Fruit fly (Drosophila melanogaster) whole organism, embryonic: ENCODE results near the gene CG18063.

ENCODE experiments used
- CG14710 ChIP-seq: fragments of 200-800 bp; sonication (Bioruptor generic); optimal IDR thresholded peaks from 3 replicates; lab custom pipeline; 2019; ENCODE audit warnings: missing biosample characterization, mild to moderate bottlenecking, missing genetic modification characterization, moderate library complexity
- CG14965 ChIP-seq: fragments of 200-800 bp; sonication (Bioruptor generic); optimal IDR thresholded peaks from 2 replicates; lab custom pipeline; 2016; ENCODE audit warnings: missing biosample characterization, missing genetic modification characterization, borderline replicate concordance
- CG15269 ChIP-seq: fragments of 200-800 bp; sonication (Bioruptor generic); optimal IDR thresholded peaks from 2 replicates; lab custom pipeline; 2018; ENCODE audit warnings: missing biosample characterization, mild to moderate bottlenecking, missing genetic modification characterization, moderate library complexity
- CG1602 ChIP-seq: fragments of 200-800 bp; sonication (Bioruptor generic); optimal IDR thresholded peaks from 3 replicates; lab custom pipeline; 2016; ENCODE audit warnings: missing biosample characterization, missing genetic modification characterization
- CG16779 ChIP-seq: fragments of 200-800 bp; sonication (Bioruptor generic); IDR thresholded peaks from 2 replicates; pipeline ENCODE4 v1.3.6; 2022; ENCODE audit warnings: missing biosample characterization, missing genetic modification characterization
- CG17361 ChIP-seq: fragments of 200-800 bp; sonication (Bioruptor generic); IDR thresholded peaks from 3 replicates; pipeline ENCODE4 v1.3.6; 2022; ENCODE audit warnings: missing biosample characterization, missing genetic modification characterization
- CG1792 ChIP-seq: fragments of 200-800 bp; sonication (Bioruptor generic); optimal IDR thresholded peaks from 2 replicates; lab custom pipeline; 2016; ENCODE audit warnings: missing biosample characterization, missing genetic modification characterization
- CG2678 ChIP-seq: fragments of 200-800 bp; sonication (Bioruptor generic); optimal IDR thresholded peaks from 3 replicates; lab custom pipeline; 2019; ENCODE audit warnings: missing biosample characterization, mild to moderate bottlenecking, missing genetic modification characterization, moderate library complexity
- CG6683 ChIP-seq: fragments of 200-800 bp; sonication (Bioruptor generic); optimal IDR thresholded peaks from 2 replicates; lab custom pipeline; 2017; ENCODE audit warnings: missing biosample characterization, mild to moderate bottlenecking, missing genetic modification characterization, missing genetic modification reagents
- CG7556 ChIP-seq: fragments of 200-800 bp; sonication (Bioruptor generic); optimal IDR thresholded peaks from 2 replicates; lab custom pipeline; 2017; ENCODE audit warnings: missing biosample characterization, mild to moderate bottlenecking, missing genetic modification characterization
- CG7745 ChIP-seq: fragments of 200-800 bp; sonication (Bioruptor generic); optimal IDR thresholded peaks from 2 replicates; lab custom pipeline; 2018; ENCODE audit warnings: missing biosample characterization, mild to moderate bottlenecking, missing genetic modification characterization, moderate library complexity
- CG7963 ChIP-seq: fragments of 200-800 bp; sonication (Bioruptor generic); IDR thresholded peaks from 3 replicates; pipeline ENCODE4 v1.3.6; 2022; ENCODE audit warnings: missing biosample characterization, missing genetic modification characterization; ENCODE audit not compliant: partially characterized antibody
- CG8290 ChIP-seq, 3 experiments: fragments of 200-800 bp; sonication (Bioruptor generic); optimal IDR thresholded peaks; 2 replicates each; lab custom pipeline; 2016 to 2019; ENCODE audit warnings: missing biosample characterization in 3 of 3, missing genetic modification characterization in 3 of 3, mild to moderate bottlenecking in 2 of 3, moderate library complexity in 1 of 3
- Dek ChIP-seq: fragments of 200-800 bp; sonication (Bioruptor generic); optimal IDR thresholded peaks from 3 replicates; lab custom pipeline; 2019; ENCODE audit warnings: missing biosample characterization, mild to moderate bottlenecking, missing genetic modification characterization, moderate library complexity
- Dip2 ChIP-seq: fragments of 200-800 bp; sonication (Bioruptor generic); IDR thresholded peaks from 2 replicates; pipeline ENCODE4 v1.3.6; 2022; ENCODE audit warnings: missing biosample characterization, missing genetic modification characterization
- Dll ChIP-seq: fragments of 200-800 bp; sonication (Bioruptor generic); IDR thresholded peaks from 4 replicates; pipeline ENCODE4 v1.3.6; 2022; ENCODE audit warnings: missing biosample characterization, missing genetic modification characterization; ENCODE audit not compliant: partially characterized antibody
- Doc3 ChIP-seq: fragments of 200-800 bp; sonication (Bioruptor generic); IDR thresholded peaks from 3 replicates; pipeline ENCODE4 v1.3.6; 2022; ENCODE audit warnings: missing biosample characterization, missing genetic modification characterization; ENCODE audit not compliant: partially characterized antibody
- Ets65A ChIP-seq: fragments of 200-800 bp; sonication (Bioruptor generic); peaks from one replicate; lab custom pipeline; 2016; ENCODE audit warnings: missing biosample characterization, missing genetic modification characterization
- Ets97D ChIP-seq: fragments of 200-800 bp; sonication (Bioruptor generic); optimal IDR thresholded peaks from 3 replicates; lab custom pipeline; 2016; ENCODE audit warnings: missing biosample characterization, missing genetic modification characterization
- HLH54F ChIP-seq: fragments of 200-800 bp; sonication (Bioruptor generic); optimal IDR thresholded peaks from 3 replicates; lab custom pipeline; 2016; ENCODE audit warnings: missing biosample characterization, missing genetic modification characterization
- Hr3 ChIP-seq: fragments of 200-800 bp; sonication (Bioruptor generic); optimal IDR thresholded peaks from 3 replicates; lab custom pipeline; 2016; ENCODE audit warnings: missing biosample characterization, missing genetic modification characterization
- Jarid2 ChIP-seq: fragments of 200-800 bp; sonication (Bioruptor generic); optimal IDR thresholded peaks from 3 replicates; lab custom pipeline; 2017; ENCODE audit warnings: mild to moderate bottlenecking, missing biosample characterization, missing genetic modification reagents, missing genetic modification characterization
- Lim3 ChIP-seq: fragments of 200-800 bp; sonication (Bioruptor generic); IDR thresholded peaks from 2 replicates; pipeline ENCODE4 v1.3.6; 2022; ENCODE audit warnings: missing biosample characterization, missing genetic modification characterization
- Mad ChIP-seq: fragments of 200-800 bp; sonication (Bioruptor generic); optimal IDR thresholded peaks from 2 replicates; lab custom pipeline; 2016; ENCODE audit warnings: missing biosample characterization, missing genetic modification characterization
- Scr ChIP-seq: fragments of 200-800 bp; sonication (Bioruptor generic); IDR thresholded peaks from 2 replicates; pipeline ENCODE4 v1.3.6; 2022; ENCODE audit warnings: missing biosample characterization, missing genetic modification characterization; ENCODE audit not compliant: partially characterized antibody
- Ssrp ChIP-seq: fragments of 200-800 bp; sonication (Bioruptor generic); optimal IDR thresholded peaks from 2 replicates; lab custom pipeline; 2018; ENCODE audit warnings: missing biosample characterization, mild to moderate bottlenecking, missing genetic modification characterization, moderate library complexity
- Usf ChIP-seq: fragments of 200-800 bp; sonication (Bioruptor generic); optimal IDR thresholded peaks from 2 replicates; lab custom pipeline; 2017; ENCODE audit warnings: missing genotype, missing biosample characterization, missing genetic modification characterization
- ase ChIP-seq: fragments of 200-800 bp; sonication (Bioruptor generic); IDR thresholded peaks from 3 replicates; pipeline ENCODE4 v1.3.6; 2022; ENCODE audit warnings: missing biosample characterization, missing genetic modification characterization
- ash1 ChIP-seq: fragments of 200-800 bp; sonication (Bioruptor generic); optimal IDR thresholded peaks from 2 replicates; lab custom pipeline; 2018; ENCODE audit warnings: missing biosample characterization, mild to moderate bottlenecking, missing genetic modification characterization
- bcd ChIP-seq: fragments of 200-800 bp; sonication (Bioruptor generic); optimal IDR thresholded peaks from 2 replicates; lab custom pipeline; 2017; ENCODE audit warnings: missing biosample characterization, mild to moderate bottlenecking, missing genetic modification characterization
- crc ChIP-seq: fragments of 200-800 bp; sonication (Bioruptor generic); optimal IDR thresholded peaks from 2 replicates; lab custom pipeline; 2016; ENCODE audit warnings: missing biosample characterization, missing genetic modification characterization
- dimm ChIP-seq: fragments of 200-800 bp; sonication (Bioruptor generic); IDR thresholded peaks from 2 replicates; pipeline ENCODE4 v1.3.6; 2022; ENCODE audit warnings: missing biosample characterization, missing genetic modification characterization
- ems ChIP-seq: fragments of 200-800 bp; sonication (Bioruptor generic); optimal IDR thresholded peaks from 3 replicates; lab custom pipeline; 2016; ENCODE audit warnings: missing biosample characterization, missing genetic modification characterization
- ewg ChIP-seq: fragments of 200-800 bp; sonication (Bioruptor generic); optimal IDR thresholded peaks from 3 replicates; lab custom pipeline; 2017; ENCODE audit warnings: mild to moderate bottlenecking, missing biosample characterization, missing genetic modification reagents, missing genetic modification characterization
- fd3F ChIP-seq: fragments of 200-800 bp; sonication (Bioruptor generic); optimal IDR thresholded peaks from 2 replicates; lab custom pipeline; 2018; ENCODE audit warnings: missing biosample characterization, mild to moderate bottlenecking, missing genetic modification characterization, moderate library complexity
- gcm2 ChIP-seq: fragments of 200-800 bp; sonication (Bioruptor generic); optimal IDR thresholded peaks from 2 replicates; lab custom pipeline; 2016; ENCODE audit warnings: missing biosample characterization, missing genetic modification characterization
- jing ChIP-seq: fragments of 200-800 bp; sonication (Bioruptor generic); optimal IDR thresholded peaks from 2 replicates; lab custom pipeline; 2018; ENCODE audit warnings: missing biosample characterization, mild to moderate bottlenecking, missing genetic modification characterization
- kay ChIP-seq: fragments of 200-800 bp; sonication (Bioruptor generic); optimal IDR thresholded peaks from 2 replicates; lab custom pipeline; 2016; ENCODE audit warnings: missing biosample characterization, missing genetic modification characterization
- knrl ChIP-seq: fragments of 200-800 bp; sonication (Bioruptor generic); IDR thresholded peaks from 3 replicates; pipeline ENCODE4 v1.3.6; 2022; ENCODE audit warnings: missing biosample characterization, missing genetic modification characterization; ENCODE audit not compliant: partially characterized antibody
- nerfin-1 ChIP-seq: fragments of 200-800 bp; sonication (Bioruptor generic); optimal IDR thresholded peaks from 3 replicates; lab custom pipeline; 2019; ENCODE audit warnings: missing biosample characterization, mild to moderate bottlenecking, missing genetic modification characterization, moderate library complexity
- pan ChIP-seq, 4 experiments: fragments of >200 bp in 3 of 4; fragments of 200-800 bp in 1 of 4; sonication (Bioruptor generic) in 1 of 4; optimal IDR thresholded peaks in 3 of 4; IDR thresholded peaks in 1 of 4; 2 replicates each; pipeline versions ENCODE4 v1.3.6 to Lab custom; 2017 to 2022; ENCODE audit warnings: missing biosample characterization in 2 of 4, missing genetic modification characterization in 2 of 4, mixed read lengths in 1 of 4
- pros ChIP-seq: fragments of 200-800 bp; sonication (Bioruptor generic); optimal IDR thresholded peaks from 3 replicates; lab custom pipeline; 2019; ENCODE audit warnings: missing biosample characterization, mild to moderate bottlenecking, missing genetic modification characterization, moderate library complexity
- scrt ChIP-seq: fragments of 200-800 bp; sonication (Bioruptor generic); optimal IDR thresholded peaks from 2 replicates; lab custom pipeline; 2018; ENCODE audit warnings: missing biosample characterization, mild to moderate bottlenecking, missing genetic modification characterization, moderate library complexity
- sob ChIP-seq: fragments of 200-800 bp; sonication (Bioruptor generic); IDR thresholded peaks from 2 replicates; pipeline ENCODE4 v1.3.6; 2022; ENCODE audit warnings: missing biosample characterization, missing genetic modification characterization
- tap ChIP-seq: fragments of 200-800 bp; optimal IDR thresholded peaks from 3 replicates; lab custom pipeline; 2019; ENCODE audit warnings: missing biosample characterization, mild to moderate bottlenecking, missing genetic modification characterization, moderate library complexity
- trem ChIP-seq: fragments of 200-800 bp; optimal IDR thresholded peaks from 3 replicates; lab custom pipeline; 2019; ENCODE audit warnings: missing biosample characterization, mild to moderate bottlenecking, missing genetic modification characterization, moderate library complexity
- z ChIP-seq: fragments of 200-800 bp; sonication (Bioruptor generic); IDR thresholded peaks from 3 replicates; pipeline ENCODE4 v1.3.6; 2022; ENCODE audit warnings: missing biosample characterization, missing genetic modification characterization

Gene CG18063

DNA sequence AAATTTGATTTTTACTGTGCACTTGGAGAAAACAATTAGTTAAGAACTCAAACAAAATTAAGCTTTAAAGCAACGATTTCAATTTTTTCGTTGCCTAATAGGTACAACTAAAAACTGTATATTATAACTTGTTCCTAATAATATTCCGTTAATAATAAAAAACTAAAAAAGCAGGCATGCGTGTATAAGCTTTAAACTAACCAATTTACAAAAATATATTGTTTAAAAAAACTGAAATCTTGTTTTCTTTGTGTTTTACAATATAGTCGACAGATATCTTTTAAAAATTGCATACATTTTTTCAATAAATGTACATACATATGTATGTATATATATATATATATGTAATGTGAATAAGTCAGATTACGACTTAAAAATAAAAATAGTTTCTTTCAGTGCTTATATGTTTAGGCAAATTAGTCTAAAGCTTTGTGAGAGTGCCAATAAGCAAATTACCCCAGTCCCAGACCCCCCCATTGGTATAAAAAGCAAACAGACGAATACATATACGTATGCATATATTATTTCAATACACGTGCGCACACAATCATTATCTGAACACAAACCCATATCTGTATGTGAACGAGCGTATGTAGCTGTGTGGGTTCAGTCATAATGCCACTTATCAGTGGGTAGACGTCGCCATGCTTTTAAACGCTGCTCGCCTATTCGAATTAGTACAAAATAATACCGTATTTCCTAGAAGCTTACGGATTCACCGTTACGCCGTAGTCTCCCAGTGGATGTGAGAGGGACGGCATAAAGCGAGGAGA is 44.6 kb upstream of the CG18063 start (continued):
- TF ChIP-seq Hr3 (GFP tag; lab: Kevin White, UChicago) (peak; percentile 77), z (GFP tag; lab: Robert Waterston, UW) (peak; percentile 74), HLH54F (GFP tag; lab: Kevin White, UChicago) (no peak), CG7556 (peak; percentile 87), Mad (no peak), scrt (GFP tag; lab: Kevin White, UChicago) (peak; percentile 34), CG6683 (GFP tag; lab: Kevin White, UChicago) (no peak), nerfin-1 (tag; lab: Kevin White, UChicago) (peak; percentile 66), pan (optimal IDR thresholded peaks at IDR 0.05; lab: Kevin White, UChicago) (no peak), pan (GFP tag; optimal IDR thresholded peaks at IDR 0.05 in 1 of 2, IDR thresholded peaks at IDR 0.05 in 1 of 2) (peak in 1 of 2 experiments; percentile 31), jing (GFP tag; lab: Kevin White, UChicago) (peak; percentile 2), fd3F (GFP tag; lab: Kevin White, UChicago) (peak; percentile 63), crc (GFP tag; lab: Kevin White, UChicago) (no peak), pros (GFP tag; lab: Kevin White, UChicago) (peak; percentile 31), CG16779 (no peak), Ets97D (no peak), ash1 (GFP tag; lab: Kevin White, UChicago) (no peak), Jarid2 (GFP tag; lab: Kevin White, UChicago) (peak; percentile 54), ewg (GFP tag; lab: Kevin White, UChicago) (peak; percentile 62), CG8290 (GFP tag; optimal IDR thresholded peaks at IDR 0.05; lab: Kevin White, UChicago) (no peak), CG8290 (tag; optimal IDR thresholded peaks at IDR 0.05; lab: Kevin White, UChicago) (peak in 1 of 2 experiments; percentile 84), CG15269 (tag; lab: Kevin White, UChicago) (peak; percentile 83), bcd (GFP tag; lab: Kevin White, UChicago) (peak; percentile 74), Dip2 (GFP tag; lab: Robert Waterston, UW) (no peak), ase (GFP tag; lab: Robert Waterston, UW) (peak; percentile 34; the same call in 1 of the 3 replicates), kay (no peak), CG1792 (GFP tag; lab: Kevin White, UChicago) (no peak), Dll (GFP tag; lab: Robert Waterston, UW) (no peak), knrl (GFP tag; lab: Robert Waterston, UW) (no peak), dimm (no peak), Usf (peak; percentile 64), gcm2 (GFP tag; lab: Kevin White, UChicago) (no peak), CG14965 (GFP tag; lab: Kevin White, UChicago) (no peak), sob (GFP tag; lab: Robert Waterston, UW) (no peak), Dek (peak; percentile 70), CG7963 (GFP tag; lab: Robert Waterston, UW) (no peak), Ets65A (no peak), ems (no peak), Ssrp (tag; lab: Kevin White, UChicago) (peak; percentile 88), CG1602 (peak; percentile 78), tap (tag; lab: Kevin White, UChicago) (peak; percentile 67), CG2678 (tag; lab: Kevin White, UChicago) (peak; percentile 93), trem (peak; percentile 68), Lim3 (GFP tag; lab: Robert Waterston, UW) (0 out of 2 replicates have a peak, but pooled peaks have one; percentile 15), Doc3 (no peak), CG17361 (GFP tag; lab: Robert Waterston, UW) (peak; percentile 97), CG7745 (no peak), CG14710 (tag; lab: Kevin White, UChicago) (peak; percentile 89), Scr (GFP tag; lab: Robert Waterston, UW) (no peak)
